Fruit fly (Drosophila melanogaster): ENCODE measurements around the gene CG31088.

CG31088 gene

DNA sequence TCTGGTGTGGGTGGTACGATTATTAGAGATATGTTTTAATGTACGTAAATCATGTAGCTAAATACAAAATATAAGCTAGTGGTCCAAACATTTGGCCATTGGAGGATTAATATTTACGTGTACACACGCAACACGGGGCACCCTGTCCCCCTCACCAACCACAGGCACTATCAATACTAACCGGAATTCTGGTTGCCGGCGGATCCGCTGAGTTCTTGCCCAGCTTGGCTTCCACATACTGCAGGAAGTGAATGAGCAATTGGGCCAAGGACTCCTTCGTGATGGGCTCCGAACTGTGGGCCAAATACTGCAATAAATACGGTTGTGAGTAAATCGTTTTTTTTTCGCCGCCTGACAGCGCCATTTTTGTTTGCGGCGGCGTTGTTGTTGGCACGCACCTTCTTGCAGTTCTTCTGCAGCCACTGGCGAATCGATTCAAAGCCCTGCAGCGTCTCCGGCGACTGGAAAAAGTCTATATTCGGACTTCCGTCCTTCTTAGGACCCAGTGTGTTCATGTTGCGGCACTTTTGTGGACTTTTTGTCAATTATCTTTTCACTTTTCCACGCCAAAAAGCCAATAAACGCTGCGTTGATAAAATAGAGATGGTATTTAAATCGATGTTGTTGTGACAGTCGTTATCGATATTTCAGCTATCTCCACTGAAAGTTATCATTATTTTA lies 21.7 kb upstream of the CG31088 start, which contains the start of gene mor (continued):
- no peak for TF ChIP-seq Elba2 (GFP tag; optimal IDR thresholded peaks at IDR 0.05)
- no peak for TF ChIP-seq Sry-β (GFP tag; optimal IDR thresholded peaks at IDR 0.05)
- TF ChIP-seq CG16813 (GFP tag; IDR thresholded peaks at IDR 0.05; ENCODE audit: partially characterized antibody) = no peak
- no peak for TF ChIP-seq dmrt11E (tag; optimal IDR thresholded peaks at IDR 0.05)
- TF ChIP-seq CG15479 (GFP tag; optimal IDR thresholded peaks at IDR 0.05) = no peak
- TF ChIP-seq CG2129 (GFP tag; IDR thresholded peaks at IDR 0.05; ENCODE audit: partially characterized antibody) = no peak
- peak; percentile 37 for TF ChIP-seq MESR4 (GFP tag; optimal IDR thresholded peaks at IDR 0.05)
- peak; percentile 4 for TF ChIP-seq Bdp1 (GFP tag; optimal IDR thresholded peaks at IDR 0.05)
- TF ChIP-seq CG10565 (GFP tag; optimal IDR thresholded peaks at IDR 0.05) = no peak
- TF ChIP-seq CG1233 (GFP tag; optimal IDR thresholded peaks at IDR 0.05) = no peak
- TF ChIP-seq ranshi (GFP tag; IDR thresholded peaks at IDR 0.05) = no peak
- peak; percentile 53 for TF ChIP-seq CHES-1-like (GFP tag; optimal IDR thresholded peaks at IDR 0.05)
- TF ChIP-seq CG3726 (GFP tag; IDR thresholded peaks at IDR 0.05) = no peak
- no peak for TF ChIP-seq ab (GFP tag; optimal IDR thresholded peaks at IDR 0.05)
- TF ChIP-seq Jarid2 (GFP tag; optimal IDR thresholded peaks at IDR 0.05) = no peak
- no peak for TF ChIP-seq Sox102F (GFP tag; optimal IDR thresholded peaks at IDR 0.05)
- no peak for TF ChIP-seq Oaz (GFP tag; IDR thresholded peaks at IDR 0.05)
- TF ChIP-seq Dp (GFP tag; optimal IDR thresholded peaks at IDR 0.05) = peak; percentile 2

DNA sequence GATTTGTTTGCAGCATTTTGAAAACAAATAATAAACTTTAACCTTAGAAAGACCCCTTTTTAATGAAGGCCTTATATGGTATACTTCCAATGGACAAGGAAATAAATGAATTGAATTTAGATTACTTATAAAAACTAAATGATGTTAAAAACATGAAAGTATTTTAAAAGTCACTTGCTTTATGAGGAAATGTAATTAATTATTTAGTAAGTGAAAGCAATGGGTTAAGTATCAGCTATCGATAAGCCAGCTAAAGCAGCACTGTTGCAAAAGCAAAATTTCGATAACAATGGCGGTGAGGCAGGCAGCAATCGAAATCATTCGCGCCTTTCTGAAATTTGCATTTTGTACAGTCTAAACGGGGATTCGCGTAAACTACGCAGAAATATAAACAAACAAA lies 14.4 kb upstream of the CG31088 start, which contains the start of the genes CG32856 and Rbf2:
Gene CG32856 (minus strand): TSS at position 183 of the 400 bp plus-strand sequence.
Gene Rbf2 (plus strand): TSS at position 278 of the 400 bp plus-strand sequence.
- TF ChIP-seq Dfd (GFP tag; optimal IDR thresholded peaks at IDR 0.05) = no peak
- TF ChIP-seq CG12236 (GFP tag; optimal IDR thresholded peaks at IDR 0.05) = peak; percentile 40
- TF ChIP-seq cad (GFP tag; optimal IDR thresholded peaks at IDR 0.05) = no peak
- peak; percentile 56 for TF ChIP-seq CG14710 (tag; optimal IDR thresholded peaks at IDR 0.05)
- no peak for TF ChIP-seq lab (GFP tag; optimal IDR thresholded peaks at IDR 0.05)
- TF ChIP-seq CG15073 (GFP tag; optimal IDR thresholded peaks at IDR 0.05) = peak; percentile 4
- TF ChIP-seq CG4404 (GFP tag; IDR thresholded peaks at IDR 0.05) = no peak
- peak; percentile 16 for TF ChIP-seq Fer1 (GFP tag; optimal IDR thresholded peaks at IDR 0.05)
- peak; percentile 15 for TF ChIP-seq CG17912 (GFP tag; optimal IDR thresholded peaks at IDR 0.05)
- TF ChIP-seq CG11695 (GFP tag; IDR thresholded peaks at IDR 0.05) = no peak
- TF ChIP-seq vnd (GFP tag; IDR thresholded peaks at IDR 0.05; ENCODE audit: partially characterized antibody) = peak; percentile 73
- TF ChIP-seq Opbp (GFP tag; IDR thresholded peaks at IDR 0.05; ENCODE audit: partially characterized antibody) = peak; percentile 86; the same call in 2 of the 3 replicates
- TF ChIP-seq sug (tag; optimal IDR thresholded peaks at IDR 0.05) = peak; percentile 90
- no peak for TF ChIP-seq CG8765 (GFP tag; IDR thresholded peaks at IDR 0.05)
- no peak for TF ChIP-seq gsb (GFP tag; IDR thresholded peaks at IDR 0.05)
- no peak for TF ChIP-seq BtbVII (GFP tag; optimal IDR thresholded peaks at IDR 0.05)
- TF ChIP-seq gsb-n (tag; optimal IDR thresholded peaks at IDR 0.05) = peak; percentile 78
- TF ChIP-seq Dip2 (GFP tag; IDR thresholded peaks at IDR 0.05) = no peak
- no peak for TF ChIP-seq tgo (GFP tag; IDR thresholded peaks at IDR 0.05)
- no peak for TF ChIP-seq CG11504 (tag; optimal IDR thresholded peaks at IDR 0.05)
- peak; percentile 61 for TF ChIP-seq zen (tag; optimal IDR thresholded peaks at IDR 0.05)
- TF ChIP-seq CG30020 (tag; optimal IDR thresholded peaks at IDR 0.05) = peak; percentile 82
- peak; percentile 84 for TF ChIP-seq Dek (tag; optimal IDR thresholded peaks at IDR 0.05)
- peak; percentile 41 for TF ChIP-seq CG2129 (GFP tag; IDR thresholded peaks at IDR 0.05; ENCODE audit: partially characterized antibody)
- TF ChIP-seq CG32767 (GFP tag; IDR thresholded peaks at IDR 0.05) = 0 out of 2 replicates have a peak, but pooled peaks have one; percentile 69
- no peak for TF ChIP-seq CG6272 (GFP tag; IDR thresholded peaks at IDR 0.05)
- no peak for TF ChIP-seq abd-A (tag; optimal IDR thresholded peaks at IDR 0.05)
- peak; percentile 73 for TF ChIP-seq CG10209 (GFP tag; optimal IDR thresholded peaks at IDR 0.05)
- peak; percentile 92 for TF ChIP-seq Abd-B (GFP tag; optimal IDR thresholded peaks at IDR 0.05)
- peak; percentile 73 for TF ChIP-seq unc-4 (GFP tag; IDR thresholded peaks at IDR 0.05; ENCODE audit: partially characterized antibody)
- TF ChIP-seq Stat92E (GFP tag; optimal IDR thresholded peaks at IDR 0.05) = peak in 1 of 3 experiments; percentile 0
